Worm (Caenorhabditis elegans) whole organism, midembryonic: Measurements from ENCODE around the gene F53F1.4.

Experiments used
- klf-2 ChIP-seq: fragments of 200-800 bp; sonication (Bioruptor generic); conservative IDR thresholded peaks from 2 replicates; pipeline ENCODE4 v1.3.6; 2022; ENCODE audit warnings: missing genetic modification reagents, missing genetic modification characterization, missing compliant biosample characterization
- med-1 ChIP-seq: sonication (generic microtip); optimal IDR thresholded peaks from 2 replicates; lab custom pipeline; 2017; ENCODE audit warnings: missing genetic modification characterization, mild to moderate bottlenecking, missing compliant biosample characterization, antibody characterized with exemption, missing genetic modification reagents; ENCODE audit not compliant: insufficient read depth
- ztf-23 ChIP-seq: fragments of 200-800 bp; sonication (Bioruptor generic); IDR thresholded peaks from 2 replicates; pipeline ENCODE4 v1.3.6; 2022; ENCODE audit warnings: missing genetic modification reagents, missing genetic modification characterization, missing compliant biosample characterization

DNA sequence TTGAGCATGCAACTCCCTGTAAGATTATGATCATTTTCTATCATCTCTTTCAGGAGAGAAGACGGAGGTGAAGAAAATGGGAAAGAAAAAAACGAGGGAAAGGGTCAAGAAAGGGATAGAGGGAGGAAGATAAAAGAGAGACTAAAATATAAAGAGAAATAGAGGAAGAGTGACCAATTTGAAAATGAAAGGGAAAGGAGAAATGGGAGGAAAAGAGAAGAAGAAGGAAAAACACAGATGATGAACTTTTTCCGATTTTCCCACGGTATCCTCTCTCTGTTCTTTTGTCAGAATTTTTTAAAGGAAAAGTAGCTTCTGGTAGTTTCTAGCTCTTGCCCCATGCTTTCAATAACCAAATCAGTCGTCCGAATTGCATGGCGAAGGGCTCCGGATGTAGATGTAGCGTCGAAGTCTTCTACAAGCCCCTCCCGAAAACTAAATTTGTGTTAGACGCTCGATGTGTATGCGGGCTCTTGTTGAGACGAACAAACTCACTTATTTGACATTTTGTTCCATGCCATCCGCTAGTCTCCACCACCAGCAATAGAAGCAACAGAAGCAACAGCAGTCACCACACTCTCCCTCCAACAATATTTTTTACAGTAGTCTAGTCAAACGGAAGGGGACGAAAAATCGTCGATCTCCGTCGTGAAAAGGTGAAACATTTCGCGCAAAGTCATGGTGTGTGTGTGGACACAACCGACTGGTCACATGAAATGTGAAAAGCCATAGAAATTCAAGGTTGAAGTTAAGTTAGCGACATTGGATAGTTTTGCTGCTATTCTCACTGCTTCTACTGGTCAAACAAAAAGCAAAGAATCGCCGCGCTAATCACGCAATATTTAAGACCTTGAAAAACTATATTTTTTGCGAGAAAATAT lies 19.3 kb upstream of the F53F1.4 start, which contains the start of gene somi-1:
- TF ChIP-seq med-1 (GFP tag; lab: Kevin White, UChicago), result no peak
- TF ChIP-seq ztf-23 (GFP tag; lab: Robert Waterston, UW), result peak; percentile 15; the same call in 1 of the 2 replicates
- no peak for TF ChIP-seq klf-2 (GFP tag; lab: Robert Waterston, UW)
